Fruit fly (Drosophila melanogaster) whole organism, embryonic: ENCODE data around the gene CG10019.

Experiments
- Asciz ChIP-seq: fragments of 200-800 bp; sonication (Bioruptor generic); optimal IDR thresholded peaks from 2 replicates; lab custom pipeline; 2017; ENCODE audit warnings: missing biosample characterization, mild to moderate bottlenecking, missing genetic modification characterization, missing genetic modification reagents
- B-H2 ChIP-seq: fragments of 200-800 bp; sonication (Bioruptor generic); optimal IDR thresholded peaks from 2 replicates; lab custom pipeline; 2018; ENCODE audit warnings: missing biosample characterization, mild to moderate bottlenecking, missing genetic modification characterization
- BtbVII ChIP-seq: fragments of 200-800 bp; sonication (Bioruptor generic); optimal IDR thresholded peaks from 3 replicates; lab custom pipeline; 2017; ENCODE audit warnings: missing biosample characterization, mild to moderate bottlenecking, missing genetic modification characterization
- CG10274 ChIP-seq: fragments of 200-800 bp; sonication (Bioruptor generic); optimal IDR thresholded peaks from 3 replicates; lab custom pipeline; 2017; ENCODE audit warnings: missing biosample characterization, mild to moderate bottlenecking, missing genetic modification characterization
- CG10543 ChIP-seq: fragments of 200-800 bp; sonication (Bioruptor generic); optimal IDR thresholded peaks from 3 replicates; lab custom pipeline; 2017; ENCODE audit warnings: missing biosample characterization, mild to moderate bottlenecking, missing genetic modification characterization, moderate library complexity
- CG12391 ChIP-seq: fragments of 200-800 bp; sonication (Bioruptor generic); optimal IDR thresholded peaks from 3 replicates; lab custom pipeline; 2018; ENCODE audit warnings: missing biosample characterization, mild to moderate bottlenecking, missing genetic modification characterization, moderate library complexity
- CG12744 ChIP-seq: fragments of 200-800 bp; sonication (Bioruptor generic); optimal IDR thresholded peaks from 2 replicates; lab custom pipeline; 2016; ENCODE audit warnings: missing biosample characterization, missing genetic modification characterization
- CG13424 ChIP-seq: fragments of 200-800 bp; sonication (Bioruptor generic); optimal IDR thresholded peaks from 2 replicates; lab custom pipeline; 2019; ENCODE audit warnings: missing biosample characterization, mild to moderate bottlenecking, missing genetic modification characterization, moderate library complexity
- CG13624 ChIP-seq: fragments of 200-800 bp; sonication (Bioruptor generic); optimal IDR thresholded peaks from 2 replicates; lab custom pipeline; 2016; ENCODE audit warnings: missing biosample characterization, missing genetic modification characterization
- CG14050 ChIP-seq: fragments of 200-800 bp; sonication (Bioruptor generic); IDR thresholded peaks from 3 replicates; pipeline ENCODE4 v1.3.6; 2022; ENCODE audit warnings: missing biosample characterization, missing genetic modification characterization
- CG18476 ChIP-seq: fragments of 200-800 bp; sonication (Bioruptor generic); optimal IDR thresholded peaks from 2 replicates; lab custom pipeline; 2016; ENCODE audit warnings: missing biosample characterization, mild to moderate bottlenecking, missing genetic modification characterization
- CG18599 ChIP-seq: fragments of 200-800 bp; sonication (Bioruptor generic); optimal IDR thresholded peaks from 3 replicates; lab custom pipeline; 2017; ENCODE audit warnings: missing biosample characterization, missing genetic modification characterization, mild to moderate bottlenecking, moderate library complexity, missing genetic modification reagents
- CG2202 ChIP-seq: fragments of 200-800 bp; sonication (Bioruptor generic); optimal IDR thresholded peaks from 2 replicates; lab custom pipeline; 2018; ENCODE audit warnings: missing biosample characterization, mild to moderate bottlenecking, missing genetic modification characterization
- CG2678 ChIP-seq: fragments of 200-800 bp; sonication (Bioruptor generic); optimal IDR thresholded peaks from 3 replicates; lab custom pipeline; 2019; ENCODE audit warnings: missing biosample characterization, mild to moderate bottlenecking, missing genetic modification characterization, moderate library complexity
- CG30431 ChIP-seq: fragments of 200-800 bp; sonication (Bioruptor generic); optimal IDR thresholded peaks from 2 replicates; lab custom pipeline; 2017; ENCODE audit warnings: missing biosample characterization, missing genetic modification characterization
- CG32532 ChIP-seq: fragments of 200-800 bp; sonication (Bioruptor generic); IDR thresholded peaks from 2 replicates; pipeline ENCODE4 v1.3.6; 2022; ENCODE audit warnings: missing biosample characterization, missing genetic modification characterization
- CG3995 ChIP-seq: fragments of 200-800 bp; sonication (Bioruptor generic); optimal IDR thresholded peaks from 3 replicates; lab custom pipeline; 2016; ENCODE audit warnings: missing biosample characterization, missing genetic modification characterization
- CG4282 ChIP-seq: fragments of 200-800 bp; sonication (Bioruptor generic); optimal IDR thresholded peaks from 2 replicates; lab custom pipeline; 2016; ENCODE audit warnings: missing biosample characterization, missing genetic modification characterization
- CG4617 ChIP-seq: fragments of 200-800 bp; sonication (Bioruptor generic); optimal IDR thresholded peaks from 3 replicates; lab custom pipeline; 2016; ENCODE audit warnings: missing biosample characterization, missing genetic modification characterization, borderline replicate concordance
- CG4820 ChIP-seq: fragments of 200-800 bp; sonication (Bioruptor generic); optimal IDR thresholded peaks from 3 replicates; lab custom pipeline; 2016; ENCODE audit warnings: missing biosample characterization, missing genetic modification characterization
- CG6175 ChIP-seq: fragments of 200-800 bp; sonication (Bioruptor generic); IDR thresholded peaks from 3 replicates; pipeline ENCODE4 v1.3.6; 2022; ENCODE audit warnings: missing biosample characterization, missing genetic modification characterization
- CG7556 ChIP-seq: fragments of 200-800 bp; sonication (Bioruptor generic); optimal IDR thresholded peaks from 2 replicates; lab custom pipeline; 2017; ENCODE audit warnings: missing biosample characterization, mild to moderate bottlenecking, missing genetic modification characterization
- CG7987 ChIP-seq: fragments of 200-800 bp; sonication (Bioruptor generic); optimal IDR thresholded peaks from 2 replicates; lab custom pipeline; 2018; ENCODE audit warnings: missing biosample characterization, mild to moderate bottlenecking, missing genetic modification characterization, moderate library complexity
- CG9609 ChIP-seq: fragments of 200-800 bp; sonication (Bioruptor generic); optimal IDR thresholded peaks from 3 replicates; lab custom pipeline; 2016; ENCODE audit warnings: missing biosample characterization, missing genetic modification characterization
- Camta ChIP-seq: fragments of 200-800 bp; sonication (Bioruptor generic); optimal IDR thresholded peaks from 2 replicates; lab custom pipeline; 2016; ENCODE audit warnings: missing biosample characterization, missing genetic modification characterization
- Dip3 ChIP-seq: fragments of 200-800 bp; sonication (Bioruptor generic); optimal IDR thresholded peaks from 3 replicates; lab custom pipeline; 2016; ENCODE audit warnings: missing biosample characterization, missing genetic modification characterization
- ERR ChIP-seq: fragments of 200-800 bp; sonication (Bioruptor generic); optimal IDR thresholded peaks from 2 replicates; lab custom pipeline; 2016; ENCODE audit warnings: missing biosample characterization, missing genetic modification characterization
- Fer3 ChIP-seq: fragments of 200-800 bp; sonication (Bioruptor generic); optimal IDR thresholded peaks from 2 replicates; lab custom pipeline; 2018; ENCODE audit warnings: missing biosample characterization, mild to moderate bottlenecking, missing genetic modification characterization, moderate library complexity
- Hr78 ChIP-seq, 2 experiments: fragments of 200-800 bp in 1 of 2; fragments of >200 bp in 1 of 2; sonication (Bioruptor generic) in 1 of 2; optimal IDR thresholded peaks; 2 replicates each; lab custom pipeline; 2017 to 2019; ENCODE audit warnings: missing biosample characterization in 2 of 2, missing genetic modification characterization in 2 of 2, mild to moderate bottlenecking in 1 of 2, moderate library complexity in 1 of 2
- Mes4 ChIP-seq: fragments of 200-800 bp; sonication (Bioruptor generic); optimal IDR thresholded peaks from 2 replicates; lab custom pipeline; 2016; ENCODE audit warnings: missing biosample characterization, missing genetic modification characterization
- Myb ChIP-seq: fragments of 200-800 bp; sonication (Bioruptor generic); optimal IDR thresholded peaks from 2 replicates; lab custom pipeline; 2016; ENCODE audit warnings: missing biosample characterization, missing genetic modification characterization
- Opbp ChIP-seq: fragments of 200-800 bp; sonication (Bioruptor generic); IDR thresholded peaks from 3 replicates; pipeline ENCODE4 v1.3.6; 2022; ENCODE audit warnings: missing biosample characterization, missing genetic modification characterization; ENCODE audit not compliant: partially characterized antibody
- Sox100B ChIP-seq: fragments of 200-800 bp; sonication (Bioruptor generic); optimal IDR thresholded peaks from 3 replicates; lab custom pipeline; 2018; ENCODE audit warnings: missing biosample characterization, mild to moderate bottlenecking, missing genetic modification characterization
- Usf ChIP-seq: fragments of 200-800 bp; sonication (Bioruptor generic); optimal IDR thresholded peaks from 2 replicates; lab custom pipeline; 2017; ENCODE audit warnings: missing genotype, missing biosample characterization, missing genetic modification characterization
- Xbp1 ChIP-seq: fragments of 200-800 bp; sonication (Bioruptor generic); optimal IDR thresholded peaks from 3 replicates; lab custom pipeline; 2016; ENCODE audit warnings: missing biosample characterization, mild to moderate bottlenecking, missing genetic modification characterization
- bbx ChIP-seq: fragments of 200-800 bp; sonication (Bioruptor generic); IDR thresholded peaks from 2 replicates; pipeline ENCODE4 v1.3.6; 2022; ENCODE audit warnings: missing biosample characterization, missing genetic modification characterization; ENCODE audit not compliant: partially characterized antibody
- cad ChIP-seq: fragments of >200 bp; optimal IDR thresholded peaks from 2 replicates; lab custom pipeline; 2017; ENCODE audit warnings: missing biosample characterization, missing genetic modification characterization
- ems ChIP-seq: fragments of 200-800 bp; sonication (Bioruptor generic); optimal IDR thresholded peaks from 3 replicates; lab custom pipeline; 2016; ENCODE audit warnings: missing biosample characterization, missing genetic modification characterization
- eyg ChIP-seq: fragments of 200-800 bp; sonication (Bioruptor generic); optimal IDR thresholded peaks from 3 replicates; lab custom pipeline; 2016; ENCODE audit warnings: missing biosample characterization, missing genetic modification characterization
- fd3F ChIP-seq: fragments of 200-800 bp; sonication (Bioruptor generic); optimal IDR thresholded peaks from 2 replicates; lab custom pipeline; 2018; ENCODE audit warnings: missing biosample characterization, mild to moderate bottlenecking, missing genetic modification characterization, moderate library complexity
- fu2 ChIP-seq: fragments of 200-800 bp; sonication (Bioruptor generic); optimal IDR thresholded peaks from 2 replicates; lab custom pipeline; 2016; ENCODE audit warnings: missing biosample characterization, missing genetic modification characterization
- hb ChIP-seq: fragments of 200-800 bp; sonication (Bioruptor generic); IDR thresholded peaks from 3 replicates; pipeline ENCODE4 v1.3.6; 2022; ENCODE audit warnings: missing biosample characterization, missing genetic modification characterization; ENCODE audit not compliant: partially characterized antibody
- ind ChIP-seq: fragments of 200-800 bp; sonication (Bioruptor generic); optimal IDR thresholded peaks from 3 replicates; lab custom pipeline; 2016; ENCODE audit warnings: missing biosample characterization, missing genetic modification characterization
- mam ChIP-seq: fragments of 200-800 bp; sonication (Bioruptor generic); optimal IDR thresholded peaks from 3 replicates; lab custom pipeline; 2016; ENCODE audit warnings: missing biosample characterization, missing genetic modification characterization
- nmo ChIP-seq: fragments of 200-800 bp; sonication (Bioruptor generic); optimal IDR thresholded peaks from 2 replicates; lab custom pipeline; 2018; ENCODE audit warnings: missing biosample characterization, mild to moderate bottlenecking, missing genetic modification characterization, moderate library complexity
- pnt ChIP-seq: fragments of 200-800 bp; sonication (Bioruptor generic); optimal IDR thresholded peaks from 3 replicates; lab custom pipeline; 2016; ENCODE audit warnings: missing biosample characterization, missing genetic modification characterization
- repo ChIP-seq: fragments of 200-800 bp; sonication (Bioruptor generic); optimal IDR thresholded peaks from 2 replicates; lab custom pipeline; 2016; ENCODE audit warnings: missing biosample characterization, missing genetic modification characterization
- row ChIP-seq: fragments of 200-800 bp; sonication (Bioruptor generic); IDR thresholded peaks from 3 replicates; pipeline ENCODE4 v1.3.6; 2022; ENCODE audit warnings: missing biosample characterization, missing genetic modification characterization
- schlank ChIP-seq: fragments of 200-800 bp; sonication (Bioruptor generic); optimal IDR thresholded peaks from 2 replicates; lab custom pipeline; 2018; ENCODE audit warnings: missing biosample characterization, mild to moderate bottlenecking, missing genetic modification characterization
- tup ChIP-seq: fragments of 200-800 bp; sonication (Bioruptor generic); optimal IDR thresholded peaks from 2 replicates; lab custom pipeline; 2016; ENCODE audit warnings: missing biosample characterization, mild to moderate bottlenecking, missing genetic modification characterization, moderate library complexity
- zen ChIP-seq: fragments of 200-800 bp; sonication (Bioruptor generic); optimal IDR thresholded peaks from 3 replicates; lab custom pipeline; 2018; ENCODE audit warnings: missing biosample characterization, mild to moderate bottlenecking, missing genetic modification characterization, moderate library complexity

The CG10019 gene

dm6 chr2L:3703260-3703659, 27.0 kb upstream of the CG10019 start, which contains the start of gene CG2816 (continued):
- TF ChIP-seq zen (no peak), CG30431 (GFP tag; lab: Kevin White, UChicago) (peak; percentile 6), ems (GFP tag; lab: Kevin White, UChicago) (peak; percentile 68), Xbp1 (peak; percentile 27), Asciz (GFP tag; lab: Kevin White, UChicago) (no peak), CG12391 (no peak), CG4282 (GFP tag; lab: Kevin White, UChicago) (peak; percentile 75), pnt (no peak), CG18476 (no peak), tup (GFP tag; lab: Kevin White, UChicago) (no peak), CG2678 (tag; lab: Kevin White, UChicago) (peak; percentile 66), CG32532 (GFP tag; lab: Robert Waterston, UW) (peak; percentile 70), CG6175 (GFP tag; lab: Robert Waterston, UW) (no peak), eyg (GFP tag; lab: Kevin White, UChicago) (no peak), ind (GFP tag; lab: Kevin White, UChicago) (peak; percentile 59), nmo (GFP tag; lab: Kevin White, UChicago) (no peak), Usf (GFP tag; lab: Kevin White, UChicago) (peak; percentile 72), Opbp (no peak), Myb (GFP tag; lab: Kevin White, UChicago) (peak; percentile 72), Camta (GFP tag; lab: Kevin White, UChicago) (peak; percentile 70), CG13424 (tag; lab: Kevin White, UChicago) (peak; percentile 37), CG7556 (GFP tag; lab: Kevin White, UChicago) (no peak), fd3F (peak; percentile 45), CG9609 (GFP tag; lab: Kevin White, UChicago) (peak; percentile 77), CG10543 (peak; percentile 69), Dip3 (GFP tag; lab: Kevin White, UChicago) (peak; percentile 83), Hr78 (GFP tag; optimal IDR thresholded peaks at IDR 0.05; lab: Kevin White, UChicago) (no peak), CG4820 (no peak), bbx (GFP tag; lab: Robert Waterston, UW) (no peak), Fer3 (tag; lab: Kevin White, UChicago) (peak; percentile 63), CG2202 (no peak), cad (no peak), CG7987 (GFP tag; lab: Kevin White, UChicago) (no peak), fu2 (GFP tag; lab: Kevin White, UChicago) (peak; percentile 88), CG10274 (GFP tag; lab: Kevin White, UChicago) (peak; percentile 88), schlank (peak; percentile 68), CG18599 (GFP tag; lab: Kevin White, UChicago) (peak; percentile 61), row (peak; percentile 84), BtbVII (peak; percentile 33), mam (peak; percentile 96), Sox100B (GFP tag; lab: Kevin White, UChicago) (peak; percentile 4), ERR (GFP tag; lab: Kevin White, UChicago) (no peak), hb (GFP tag; lab: Robert Waterston, UW) (no peak), CG4617 (peak; percentile 18), CG3995 (GFP tag; lab: Kevin White, UChicago) (peak; percentile 28), B-H2 (GFP tag; lab: Kevin White, UChicago) (no peak), CG13624 (no peak), Mes4 (GFP tag; lab: Kevin White, UChicago) (no peak), CG12744 (peak; percentile 24), CG14050 (GFP tag; lab: Robert Waterston, UW) (peak; percentile 24; the same call in 1 of the 3 replicates), repo (peak; percentile 16)
